Worm (Caenorhabditis elegans) whole organism, midembryonic: ENCODE data around the gene C09B9.7.

Experiments
- T22C8.4 ChIP-seq: fragments of 200-800 bp; sonication (Bioruptor generic); IDR thresholded peaks from 2 replicates; pipeline ENCODE4 v1.3.6; 2022; ENCODE audit warnings: missing genetic modification characterization, missing compliant biosample characterization
- flt-1 ChIP-seq: fragments of 200-800 bp; sonication (Bioruptor generic); IDR thresholded peaks from 2 replicates; pipeline ENCODE4 v1.3.6; 2022; ENCODE audit warnings: missing genetic modification characterization, missing compliant biosample characterization
- klf-2 ChIP-seq: fragments of 200-800 bp; sonication (Bioruptor generic); conservative IDR thresholded peaks from 2 replicates; pipeline ENCODE4 v1.3.6; 2022; ENCODE audit warnings: missing genetic modification reagents, missing genetic modification characterization, missing compliant biosample characterization
- ref-1 ChIP-seq: fragments of 200-800 bp; sonication (Bioruptor generic); conservative IDR thresholded peaks from 2 replicates; pipeline ENCODE4 v1.3.6; 2022; ENCODE audit warnings: missing genetic modification reagents, missing genetic modification characterization, missing compliant biosample characterization
- tab-1 ChIP-seq: fragments of 200-800 bp; sonication (Bioruptor generic); IDR thresholded peaks from 2 replicates; pipeline ENCODE4 v1.3.6; 2022; ENCODE audit warnings: missing genetic modification characterization, missing compliant biosample characterization
- ztf-23 ChIP-seq: fragments of 200-800 bp; sonication (Bioruptor generic); IDR thresholded peaks from 2 replicates; pipeline ENCODE4 v1.3.6; 2022; ENCODE audit warnings: missing genetic modification reagents, missing genetic modification characterization, missing compliant biosample characterization
- ztf-29 ChIP-seq: fragments of 200-800 bp; sonication (Bioruptor generic); IDR thresholded peaks from 2 replicates; pipeline ENCODE4 v1.3.6; 2022; ENCODE audit warnings: missing genetic modification reagents, missing genetic modification characterization, missing compliant biosample characterization

- TF ChIP-seq ztf-23, result no peak
- no peak for TF ChIP-seq tab-1 (GFP tag; lab: Robert Waterston, UW)
- no peak for TF ChIP-seq ref-1
- TF ChIP-seq flt-1 (GFP tag; lab: Robert Waterston, UW), result no peak
- no peak for TF ChIP-seq ztf-29 (GFP tag; lab: Robert Waterston, UW)
- TF ChIP-seq klf-2 (GFP tag; lab: Robert Waterston, UW), result no peak
- TF ChIP-seq T22C8.4 (GFP tag; lab: Robert Waterston, UW), result peak; percentile 60; the same call in 1 of the 2 replicates
These were observed 30.3 kb upstream of the C09B9.7 start, which contains the start of the genes snpn-1 and C02B10.4 for ce11 chrIV:5090993-5091793.
